Fruit fly (Drosophila melanogaster) whole organism, embryonic: ENCODE results near the gene CG14100.

Experiments used
- Antp ChIP-seq: fragments of 200-800 bp; sonication (Bioruptor generic); optimal IDR thresholded peaks from 3 replicates; lab custom pipeline; 2016; ENCODE audit warnings: missing biosample characterization, missing genetic modification characterization
- Awh ChIP-seq: fragments of 200-800 bp; sonication (Bioruptor generic); IDR thresholded peaks from 2 replicates; pipeline ENCODE4, ENCODE4 v1.3.6; 2022; ENCODE audit warnings: missing biosample characterization, missing genetic modification characterization
- Blimp-1 ChIP-seq: fragments of 200-800 bp; sonication (Bioruptor generic); optimal IDR thresholded peaks from 3 replicates; lab custom pipeline; 2018; ENCODE audit warnings: missing biosample characterization, missing genetic modification characterization, mild to moderate bottlenecking, moderate library complexity, missing genetic modification reagents
- CG10147 ChIP-seq: fragments of 200-800 bp; sonication (Bioruptor generic); optimal IDR thresholded peaks from 2 replicates; lab custom pipeline; 2019; ENCODE audit warnings: missing biosample characterization, mild to moderate bottlenecking, missing genetic modification characterization, moderate library complexity
- CG10565 ChIP-seq: fragments of 200-800 bp; sonication (Bioruptor generic); optimal IDR thresholded peaks from 3 replicates; lab custom pipeline; 2016; ENCODE audit warnings: missing biosample characterization, mild to moderate bottlenecking, missing genetic modification characterization
- CG11085 ChIP-seq: fragments of 200-800 bp; sonication (Bioruptor generic); IDR thresholded peaks from 2 replicates; pipeline ENCODE4 v1.3.6; 2022; ENCODE audit warnings: missing biosample characterization, missing genetic modification characterization
- CG13775 ChIP-seq: fragments of 200-800 bp; sonication (Bioruptor generic); optimal IDR thresholded peaks from 3 replicates; lab custom pipeline; 2017; ENCODE audit warnings: missing biosample characterization, mild to moderate bottlenecking, missing genetic modification characterization
- CG14050 ChIP-seq: fragments of 200-800 bp; sonication (Bioruptor generic); IDR thresholded peaks from 3 replicates; pipeline ENCODE4 v1.3.6; 2022; ENCODE audit warnings: missing biosample characterization, missing genetic modification characterization
- CG1603 ChIP-seq: fragments of 200-800 bp; sonication (Bioruptor generic); optimal IDR thresholded peaks from 2 replicates; lab custom pipeline; 2019; ENCODE audit warnings: missing biosample characterization, mild to moderate bottlenecking, missing genetic modification characterization, moderate library complexity
- CG18011 ChIP-seq: fragments of 200-800 bp; sonication (Bioruptor generic); optimal IDR thresholded peaks from 2 replicates; lab custom pipeline; 2017; ENCODE audit warnings: missing biosample characterization, missing genetic modification characterization, mild to moderate bottlenecking, moderate library complexity, missing genotype
- CG3065 ChIP-seq: fragments of 200-800 bp; sonication (Bioruptor generic); optimal IDR thresholded peaks from 2 replicates; lab custom pipeline; 2016; ENCODE audit warnings: missing biosample characterization, missing genetic modification characterization
- CG31224 ChIP-seq: fragments of 200-800 bp; sonication (Bioruptor generic); IDR thresholded peaks from 2 replicates; pipeline ENCODE4 v1.3.6; 2022; ENCODE audit warnings: missing biosample characterization, missing genetic modification characterization
- CG32532 ChIP-seq: fragments of 200-800 bp; sonication (Bioruptor generic); IDR thresholded peaks from 2 replicates; pipeline ENCODE4 v1.3.6; 2022; ENCODE audit warnings: missing biosample characterization, missing genetic modification characterization
- CG3726 ChIP-seq: fragments of 200-800 bp; sonication (Bioruptor generic); IDR thresholded peaks from 3 replicates; pipeline ENCODE4, ENCODE4 v1.3.6; 2022; ENCODE audit warnings: missing biosample characterization, missing genetic modification characterization
- CG4404 ChIP-seq: fragments of 200-800 bp; sonication (Bioruptor generic); IDR thresholded peaks from 2 replicates; pipeline ENCODE4 v1.3.6; 2022; ENCODE audit warnings: missing biosample characterization, missing genetic modification characterization
- CG4820 ChIP-seq: fragments of 200-800 bp; sonication (Bioruptor generic); optimal IDR thresholded peaks from 3 replicates; lab custom pipeline; 2016; ENCODE audit warnings: missing biosample characterization, missing genetic modification characterization
- CG6175 ChIP-seq: fragments of 200-800 bp; sonication (Bioruptor generic); IDR thresholded peaks from 3 replicates; pipeline ENCODE4 v1.3.6; 2022; ENCODE audit warnings: missing biosample characterization, missing genetic modification characterization
- CG6272 ChIP-seq: fragments of 200-800 bp; sonication (Bioruptor generic); IDR thresholded peaks from 2 replicates; pipeline ENCODE4 v1.3.6; 2022; ENCODE audit warnings: missing biosample characterization, missing genetic modification characterization
- CG6791 ChIP-seq: fragments of 200-800 bp; sonication (Bioruptor generic); IDR thresholded peaks from 3 replicates; pipeline ENCODE4 v1.3.6; 2022; ENCODE audit warnings: missing biosample characterization, missing genetic modification characterization; ENCODE audit not compliant: partially characterized antibody
- CG7357 ChIP-seq: fragments of 200-800 bp; sonication (Bioruptor generic); IDR thresholded peaks from 3 replicates; pipeline ENCODE4 v1.3.6; 2022; ENCODE audit warnings: missing biosample characterization, missing genetic modification characterization
- CG8924 ChIP-seq: fragments of 200-800 bp; optimal IDR thresholded peaks from 3 replicates; lab custom pipeline; 2019; ENCODE audit warnings: missing biosample characterization, mild to moderate bottlenecking, missing genetic modification characterization, moderate library complexity
- CG9797 ChIP-seq: fragments of 200-800 bp; sonication (Bioruptor generic); optimal IDR thresholded peaks from 3 replicates; lab custom pipeline; 2018; ENCODE audit warnings: missing biosample characterization, mild to moderate bottlenecking, missing genetic modification characterization
- Chrac-16 ChIP-seq: fragments of 200-800 bp; sonication (Bioruptor generic); optimal IDR thresholded peaks from 3 replicates; lab custom pipeline; 2016; ENCODE audit warnings: missing biosample characterization, missing genetic modification characterization
- D19B ChIP-seq: fragments of 200-800 bp; sonication (Bioruptor generic); optimal IDR thresholded peaks from 2 replicates; lab custom pipeline; 2017; ENCODE audit warnings: missing biosample characterization, mild to moderate bottlenecking, missing genetic modification characterization
- Deaf1 ChIP-seq: fragments of 200-800 bp; optimal IDR thresholded peaks from 3 replicates; lab custom pipeline; 2019; ENCODE audit warnings: missing biosample characterization, mild to moderate bottlenecking, missing genetic modification characterization, moderate library complexity
- Dp ChIP-seq: fragments of 200-800 bp; sonication (Bioruptor generic); optimal IDR thresholded peaks from 2 replicates; lab custom pipeline; 2018; ENCODE audit warnings: missing biosample characterization, mild to moderate bottlenecking, missing genetic modification characterization, moderate library complexity
- Drgx ChIP-seq: fragments of 200-800 bp; sonication (Bioruptor generic); IDR thresholded peaks from 2 replicates; pipeline ENCODE4 v1.3.6; 2022; ENCODE audit warnings: missing biosample characterization, missing genetic modification characterization
- Elba2 ChIP-seq: fragments of 200-800 bp; sonication (Bioruptor generic); optimal IDR thresholded peaks from 3 replicates; lab custom pipeline; 2016; ENCODE audit warnings: missing biosample characterization, missing genetic modification characterization
- HmgD ChIP-seq: fragments of 200-800 bp; sonication (Bioruptor generic); optimal IDR thresholded peaks from 3 replicates; lab custom pipeline; 2016; ENCODE audit warnings: missing biosample characterization, missing genetic modification characterization
- Hr3 ChIP-seq: fragments of 200-800 bp; sonication (Bioruptor generic); optimal IDR thresholded peaks from 3 replicates; lab custom pipeline; 2016; ENCODE audit warnings: missing biosample characterization, missing genetic modification characterization
- MBD-R2 ChIP-seq: fragments of 200-800 bp; sonication (Bioruptor generic); IDR thresholded peaks from 2 replicates; pipeline ENCODE4 v1.3.6; 2022; ENCODE audit warnings: missing biosample characterization, missing genetic modification characterization
- Ssrp ChIP-seq: fragments of 200-800 bp; sonication (Bioruptor generic); optimal IDR thresholded peaks from 2 replicates; lab custom pipeline; 2018; ENCODE audit warnings: missing biosample characterization, mild to moderate bottlenecking, missing genetic modification characterization, moderate library complexity
- Usf ChIP-seq: fragments of 200-800 bp; sonication (Bioruptor generic); optimal IDR thresholded peaks from 2 replicates; lab custom pipeline; 2017; ENCODE audit warnings: missing genotype, missing biosample characterization, missing genetic modification characterization
- ash1 ChIP-seq: fragments of 200-800 bp; sonication (Bioruptor generic); optimal IDR thresholded peaks from 2 replicates; lab custom pipeline; 2018; ENCODE audit warnings: missing biosample characterization, mild to moderate bottlenecking, missing genetic modification characterization
- dimm ChIP-seq: fragments of 200-800 bp; sonication (Bioruptor generic); IDR thresholded peaks from 2 replicates; pipeline ENCODE4 v1.3.6; 2022; ENCODE audit warnings: missing biosample characterization, missing genetic modification characterization
- ham ChIP-seq: fragments of 200-800 bp; sonication (Bioruptor generic); IDR thresholded peaks from 2 replicates; pipeline ENCODE4 v1.3.6; 2022; ENCODE audit warnings: missing biosample characterization, missing genetic modification characterization
- inv ChIP-seq: fragments of 200-800 bp; sonication (Bioruptor generic); IDR thresholded peaks from 2 replicates; pipeline ENCODE4 v1.3.6; 2022; ENCODE audit warnings: missing biosample characterization, missing genetic modification characterization; ENCODE audit not compliant: partially characterized antibody
- kay ChIP-seq: fragments of 200-800 bp; sonication (Bioruptor generic); optimal IDR thresholded peaks from 2 replicates; lab custom pipeline; 2016; ENCODE audit warnings: missing biosample characterization, missing genetic modification characterization
- lilli ChIP-seq: fragments of 200-800 bp; sonication (Bioruptor generic); optimal IDR thresholded peaks from 3 replicates; lab custom pipeline; 2016; ENCODE audit warnings: missing biosample characterization, missing genetic modification characterization
- mam ChIP-seq: fragments of 200-800 bp; sonication (Bioruptor generic); optimal IDR thresholded peaks from 3 replicates; lab custom pipeline; 2016; ENCODE audit warnings: missing biosample characterization, missing genetic modification characterization
- org-1 ChIP-seq: fragments of 200-800 bp; sonication (Bioruptor generic); optimal IDR thresholded peaks from 2 replicates; lab custom pipeline; 2017; ENCODE audit warnings: missing biosample characterization, missing genetic modification characterization
- otp ChIP-seq: fragments of 200-800 bp; sonication (Bioruptor generic); IDR thresholded peaks from 3 replicates; pipeline ENCODE4, ENCODE4 v1.3.6; 2022; ENCODE audit warnings: missing biosample characterization, missing genetic modification characterization
- pfk ChIP-seq: fragments of 200-800 bp; sonication (Bioruptor generic); optimal IDR thresholded peaks from 2 replicates; lab custom pipeline; 2018; ENCODE audit warnings: missing biosample characterization, mild to moderate bottlenecking, missing genetic modification characterization, moderate library complexity
- pho ChIP-seq: fragments of 200-800 bp; sonication (Bioruptor generic); optimal IDR thresholded peaks from 2 replicates; lab custom pipeline; 2016; ENCODE audit warnings: missing biosample characterization, missing genetic modification characterization
- pum ChIP-seq: fragments of 200-800 bp; sonication (Bioruptor generic); optimal IDR thresholded peaks from 2 replicates; lab custom pipeline; 2016; ENCODE audit warnings: missing biosample characterization, missing genetic modification characterization
- stwl ChIP-seq: fragments of 200-800 bp; sonication (Bioruptor generic); optimal IDR thresholded peaks from 3 replicates; lab custom pipeline; 2018; ENCODE audit warnings: missing biosample characterization, mild to moderate bottlenecking, missing genetic modification characterization, moderate library complexity
- tll ChIP-seq, 2 experiments: fragments of 200-800 bp in 1 of 2; fragments of >200 bp in 1 of 2; sonication (Bioruptor generic) in 1 of 2; optimal IDR thresholded peaks; 2 replicates each; lab custom pipeline; 2017 to 2019; ENCODE audit warnings: missing biosample characterization in 2 of 2, missing genetic modification characterization in 2 of 2, mild to moderate bottlenecking in 1 of 2, moderate library complexity in 1 of 2
- toy ChIP-seq: fragments of 200-800 bp; sonication (Bioruptor generic); IDR thresholded peaks from 2 replicates; pipeline ENCODE4 v1.3.6; 2022; ENCODE audit warnings: missing biosample characterization, missing genetic modification characterization
- unpg ChIP-seq: fragments of 200-800 bp; sonication (Bioruptor generic); optimal IDR thresholded peaks from 3 replicates; lab custom pipeline; 2018; ENCODE audit warnings: missing biosample characterization, mild to moderate bottlenecking, missing genetic modification characterization, moderate library complexity
- wek ChIP-seq: fragments of 200-800 bp; sonication (Bioruptor generic); optimal IDR thresholded peaks from 3 replicates; lab custom pipeline; 2018; ENCODE audit warnings: missing biosample characterization, mild to moderate bottlenecking, missing genetic modification characterization, moderate library complexity
- wor ChIP-seq: fragments of 200-800 bp; sonication (Bioruptor generic); IDR thresholded peaks from 2 replicates; pipeline ENCODE4 v1.3.6; 2022; ENCODE audit warnings: missing biosample characterization, missing genetic modification characterization

CG14100 gene

dm6 chr3L:19590422-19590821 lies at the start of gene CG14100 (continued):
- TF ChIP-seq CG10565 (GFP tag; lab: Kevin White, UChicago) = peak; percentile 100
- TF ChIP-seq inv (GFP tag; lab: Robert Waterston, UW) = peak; percentile 39; the same call in 1 of the 2 replicates
- peak; percentile 100 for TF ChIP-seq CG32532 (GFP tag; lab: Robert Waterston, UW)
- TF ChIP-seq Deaf1 (tag; lab: Kevin White, UChicago) = peak; percentile 92
- peak; percentile 100 for TF ChIP-seq Drgx (GFP tag; lab: Robert Waterston, UW)
- peak; percentile 100 for TF ChIP-seq CG4820 (GFP tag; lab: Kevin White, UChicago)
- TF ChIP-seq stwl (tag; lab: Kevin White, UChicago) = peak; percentile 99
- TF ChIP-seq Antp (GFP tag; lab: Kevin White, UChicago) = peak; percentile 100
- TF ChIP-seq CG1603 = peak; percentile 99
- TF ChIP-seq unpg (GFP tag; lab: Kevin White, UChicago) = peak; percentile 100
- peak; percentile 100 for TF ChIP-seq CG10147 (GFP tag; lab: Kevin White, UChicago)
- peak; percentile 100 for TF ChIP-seq Ssrp (tag; lab: Kevin White, UChicago)
- TF ChIP-seq CG6175 (GFP tag; lab: Robert Waterston, UW) = peak; percentile 100
- peak; percentile 100 for TF ChIP-seq wek
- peak; percentile 100 for TF ChIP-seq CG31224 (GFP tag; lab: Robert Waterston, UW)
- peak; percentile 100 for TF ChIP-seq Blimp-1 (GFP tag; lab: Kevin White, UChicago)
- TF ChIP-seq ham (GFP tag; lab: Robert Waterston, UW) = peak; percentile 100
- TF ChIP-seq pfk (GFP tag; lab: Kevin White, UChicago) = peak; percentile 91
- TF ChIP-seq Chrac-16 (GFP tag; lab: Kevin White, UChicago) = peak; percentile 100
- peak; percentile 100 for TF ChIP-seq CG4404
- TF ChIP-seq ash1 (GFP tag; lab: Kevin White, UChicago) = peak; percentile 100
- TF ChIP-seq mam (GFP tag; lab: Kevin White, UChicago) = peak; percentile 100
- peak; percentile 100 for TF ChIP-seq wor (GFP tag; lab: Robert Waterston, UW)
- peak; percentile 100 for TF ChIP-seq Awh (GFP tag; lab: Robert Waterston, UW)
- TF ChIP-seq CG6272 (GFP tag; lab: Robert Waterston, UW) = peak; percentile 100
- TF ChIP-seq HmgD (GFP tag; lab: Kevin White, UChicago) = peak; percentile 100
- peak; percentile 100 for TF ChIP-seq Hr3 (GFP tag; lab: Kevin White, UChicago)
- TF ChIP-seq CG8924 (tag; lab: Kevin White, UChicago) = peak; percentile 100
- peak; percentile 100 for TF ChIP-seq dimm (GFP tag; lab: Robert Waterston, UW)
- peak; percentile 100 for TF ChIP-seq Elba2 (GFP tag; lab: Kevin White, UChicago)
- peak; percentile 100 for TF ChIP-seq pho
- peak; percentile 100 for TF ChIP-seq CG7357 (GFP tag; lab: Robert Waterston, UW)
- peak; percentile 100 for TF ChIP-seq lilli (GFP tag; lab: Kevin White, UChicago)
- peak; percentile 95 for TF ChIP-seq CG18011 (GFP tag; lab: Kevin White, UChicago)
- peak; percentile 100 for TF ChIP-seq org-1 (GFP tag; lab: Kevin White, UChicago)
- peak; percentile 100 for TF ChIP-seq otp
- TF ChIP-seq tll (GFP tag; optimal IDR thresholded peaks at IDR 0.05; lab: Kevin White, UChicago) = peak in 1 of 2 experiments; percentile 95
- TF ChIP-seq CG3065 (GFP tag; lab: Kevin White, UChicago) = peak; percentile 100
- TF ChIP-seq pum = peak; percentile 100
- TF ChIP-seq Usf (GFP tag; lab: Kevin White, UChicago) = peak; percentile 100
- TF ChIP-seq CG14050 (GFP tag; lab: Robert Waterston, UW) = peak; percentile 100
- peak; percentile 94 for TF ChIP-seq Dp (GFP tag; lab: Kevin White, UChicago)
- peak; percentile 38; the same call in 1 of the 3 replicates for TF ChIP-seq CG6791 (GFP tag; lab: Robert Waterston, UW)
- TF ChIP-seq MBD-R2 (GFP tag; lab: Robert Waterston, UW) = peak; percentile 100
- TF ChIP-seq D19B (GFP tag; lab: Kevin White, UChicago) = peak; percentile 99
- peak; percentile 91 for TF ChIP-seq CG9797 (GFP tag; lab: Kevin White, UChicago)
- TF ChIP-seq toy (GFP tag; lab: Robert Waterston, UW) = peak; percentile 100
- TF ChIP-seq CG3726 (GFP tag; lab: Robert Waterston, UW) = peak; percentile 100
- peak; percentile 100 for TF ChIP-seq CG13775 (GFP tag; lab: Kevin White, UChicago)
- TF ChIP-seq kay (GFP tag; lab: Kevin White, UChicago) = peak; percentile 100
- peak; percentile 100 for TF ChIP-seq CG11085 (GFP tag; lab: Robert Waterston, UW)
